Fruit fly (Drosophila melanogaster) whole organism: ENCODE data around the gene bora.

ENCODE experiments used
- CG8478 ChIP-seq: fragments of >200 bp; optimal IDR thresholded peaks from 2 replicates; lab custom pipeline; 2018; ENCODE audit warnings: inconsistent platforms
- psq ChIP-seq: fragments of >200 bp; optimal IDR thresholded peaks from 2 replicates; lab custom pipeline; 2017

DNA sequence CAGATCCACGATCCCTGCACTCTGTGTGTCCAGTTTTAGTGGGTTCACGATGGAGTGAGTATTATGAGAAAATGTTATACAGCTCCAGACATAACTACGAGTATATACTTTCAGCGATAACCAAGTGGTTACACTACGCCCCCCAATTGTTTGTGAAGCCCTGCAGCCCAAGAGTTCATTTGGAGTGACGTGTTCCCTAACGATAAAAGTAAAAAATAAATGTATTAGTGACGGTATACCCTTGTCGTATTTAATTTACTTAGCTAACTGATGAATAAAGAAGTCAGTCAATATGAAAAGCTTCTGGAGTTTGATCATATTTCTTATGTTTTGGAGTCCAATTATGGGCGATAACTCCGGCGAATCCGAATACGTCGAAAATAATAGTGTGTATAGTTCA lies 15.3 kb upstream of the bora start, which contains the start of gene CG18231:
- no peak for TF ChIP-seq CG8478 (lab: Kevin White, UChicago)
- TF ChIP-seq psq (lab: Kevin White, UChicago) = no peak
